Fruit fly (Drosophila melanogaster): ENCODE results near the gene CG32204.
A peak's percentile ranks its signal among the peaks of the same experiment; 100 is the strongest.

The CG32204 gene

DNA sequence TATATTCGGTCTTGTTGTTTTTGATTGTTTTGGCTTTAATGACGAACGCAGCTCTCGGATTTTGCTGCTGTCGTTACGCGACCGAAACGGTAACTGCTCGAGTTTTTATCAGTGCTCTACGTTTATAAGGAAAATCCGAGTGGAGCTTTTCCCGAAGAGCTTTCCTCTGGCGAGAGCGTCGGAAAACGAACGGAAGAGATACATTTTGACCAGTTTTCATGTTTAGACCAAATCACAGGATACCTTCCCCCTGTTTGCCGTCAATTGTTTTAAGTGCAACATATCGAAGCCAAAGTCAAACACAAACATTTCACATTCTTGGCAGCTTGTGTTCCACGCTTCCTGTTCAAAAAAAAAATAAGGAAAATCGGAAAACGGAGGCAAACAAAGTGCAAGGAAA, at the start of gene CG32204:
TSS of gene CG32204 (minus strand) at position 101 of the 400 bp plus-strand sequence.
- TF ChIP-seq noc (tag; optimal IDR thresholded peaks at IDR 0.05): no peak

DNA sequence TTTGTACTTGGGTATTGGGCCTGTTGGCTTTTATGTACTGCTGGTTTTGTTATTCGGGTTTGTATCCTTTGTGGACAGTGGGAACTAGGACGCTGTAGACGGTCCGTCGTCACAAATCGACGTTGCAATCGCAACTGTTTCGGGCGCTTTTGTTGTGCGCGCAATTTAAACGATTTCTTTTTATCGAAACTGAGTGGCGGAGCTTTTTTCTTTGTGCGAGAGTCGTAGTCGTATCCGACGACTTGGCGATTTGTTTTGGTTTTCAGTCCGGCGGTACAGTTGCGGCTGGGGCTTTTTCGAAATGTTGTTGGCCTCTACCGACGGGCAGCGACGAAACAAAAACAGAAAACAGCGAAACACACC, 49.8 kb upstream of the CG32204 start:
- no peak for TF ChIP-seq noc (tag; optimal IDR thresholded peaks at IDR 0.05)

DNA sequence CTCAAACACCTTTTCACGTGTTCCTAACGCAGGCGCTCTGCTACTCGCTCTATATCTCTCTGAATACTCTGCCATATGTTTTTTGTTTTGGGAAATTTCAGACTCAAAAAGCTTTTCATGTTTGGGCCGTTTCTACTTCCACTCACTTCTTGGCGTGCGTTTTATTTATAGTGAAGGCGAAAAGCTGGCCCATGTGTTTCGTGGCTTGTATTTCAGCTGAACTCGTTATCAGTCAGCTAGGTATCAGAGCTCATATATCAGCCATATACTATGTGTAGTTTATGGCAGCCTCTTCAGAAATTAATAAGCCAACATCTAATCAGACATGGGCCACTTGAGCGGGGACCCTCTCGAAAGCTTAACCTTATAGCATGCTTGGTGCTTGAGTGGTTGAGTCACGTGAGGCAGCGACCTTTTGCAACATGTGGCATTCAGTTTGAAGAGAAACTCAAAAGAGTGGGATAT, 48.7 kb upstream of the CG32204 start:
- peak; percentile 91 for TF ChIP-seq noc (tag; optimal IDR thresholded peaks at IDR 0.05)

DNA sequence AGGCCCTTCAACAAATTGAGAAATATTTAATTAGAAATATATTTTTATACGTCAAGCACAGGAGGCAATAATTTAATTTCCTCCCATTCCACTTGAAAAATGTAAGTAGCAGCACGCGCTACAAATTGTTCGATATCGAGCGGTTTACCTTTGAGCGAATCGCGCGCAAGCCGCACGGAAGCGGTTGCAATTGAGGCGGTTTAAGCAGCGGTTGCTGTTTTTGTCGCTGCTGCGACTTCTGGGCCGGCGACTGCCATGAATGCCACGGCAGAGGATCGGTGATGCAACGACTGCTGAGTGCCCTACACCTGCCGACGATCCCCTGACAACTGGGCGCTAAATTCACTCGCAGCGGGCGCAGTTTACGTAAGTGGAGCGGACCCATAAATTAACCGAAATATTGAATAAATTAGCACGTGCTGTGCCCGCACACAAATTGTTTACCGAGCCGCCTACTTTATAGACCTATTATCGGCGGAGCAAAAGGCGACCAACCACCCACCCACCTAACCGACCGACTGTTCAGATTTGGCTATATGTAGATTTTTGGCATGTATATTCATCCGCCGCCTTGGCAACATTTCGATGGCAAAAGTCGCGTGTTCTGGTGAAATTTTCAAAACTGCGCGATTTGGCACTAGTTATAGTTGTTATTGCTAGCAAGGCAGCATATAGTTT, 47.9 kb upstream of the CG32204 start:
- no peak for TF ChIP-seq noc (tag; optimal IDR thresholded peaks at IDR 0.05)

DNA sequence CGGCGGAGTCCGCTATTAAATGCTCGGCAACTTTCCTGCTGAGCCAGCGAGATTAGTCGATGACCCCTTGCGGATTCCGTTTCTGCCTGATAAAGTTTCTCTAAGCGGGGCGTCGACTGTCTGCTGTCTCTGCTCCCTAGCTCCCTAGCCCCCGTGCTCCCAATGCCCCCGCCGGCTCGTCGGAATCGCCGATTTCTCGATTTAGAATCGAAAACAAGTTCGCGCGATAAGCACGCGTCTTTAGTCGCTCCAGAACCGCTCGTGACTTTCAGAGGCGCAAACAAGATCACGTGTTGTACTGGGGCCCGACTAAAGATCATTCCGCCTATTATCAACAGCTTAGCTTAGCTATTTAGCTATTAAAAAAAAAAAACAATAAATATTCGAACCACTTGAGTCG, 47.0 kb upstream of the CG32204 start:
- TF ChIP-seq noc (tag; optimal IDR thresholded peaks at IDR 0.05): peak; percentile 64

DNA sequence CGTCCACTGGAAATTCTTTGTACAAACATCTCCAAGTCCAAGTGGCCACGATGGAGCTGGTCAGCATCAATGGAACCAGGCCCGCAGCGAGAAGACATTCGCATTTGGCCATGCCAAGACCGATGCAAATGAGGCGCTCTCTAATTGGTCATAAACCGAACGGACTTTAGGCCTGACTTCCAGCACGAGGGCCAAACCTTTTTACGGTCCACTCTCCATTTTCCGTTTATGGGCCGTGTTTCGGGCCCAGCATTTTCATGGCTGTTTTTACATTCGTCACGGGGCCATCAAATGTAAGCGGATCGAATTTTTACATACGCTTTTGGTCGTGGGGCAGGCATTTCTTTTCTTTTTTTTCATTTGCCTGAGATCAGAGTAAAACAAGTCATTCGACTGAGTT, 43.8 kb upstream of the CG32204 start, which contains the start of gene CG34256:
TSS of gene CG34256 (minus strand) at position 205 of the 400 bp plus-strand sequence.
- no peak for TF ChIP-seq noc (tag; optimal IDR thresholded peaks at IDR 0.05)

DNA sequence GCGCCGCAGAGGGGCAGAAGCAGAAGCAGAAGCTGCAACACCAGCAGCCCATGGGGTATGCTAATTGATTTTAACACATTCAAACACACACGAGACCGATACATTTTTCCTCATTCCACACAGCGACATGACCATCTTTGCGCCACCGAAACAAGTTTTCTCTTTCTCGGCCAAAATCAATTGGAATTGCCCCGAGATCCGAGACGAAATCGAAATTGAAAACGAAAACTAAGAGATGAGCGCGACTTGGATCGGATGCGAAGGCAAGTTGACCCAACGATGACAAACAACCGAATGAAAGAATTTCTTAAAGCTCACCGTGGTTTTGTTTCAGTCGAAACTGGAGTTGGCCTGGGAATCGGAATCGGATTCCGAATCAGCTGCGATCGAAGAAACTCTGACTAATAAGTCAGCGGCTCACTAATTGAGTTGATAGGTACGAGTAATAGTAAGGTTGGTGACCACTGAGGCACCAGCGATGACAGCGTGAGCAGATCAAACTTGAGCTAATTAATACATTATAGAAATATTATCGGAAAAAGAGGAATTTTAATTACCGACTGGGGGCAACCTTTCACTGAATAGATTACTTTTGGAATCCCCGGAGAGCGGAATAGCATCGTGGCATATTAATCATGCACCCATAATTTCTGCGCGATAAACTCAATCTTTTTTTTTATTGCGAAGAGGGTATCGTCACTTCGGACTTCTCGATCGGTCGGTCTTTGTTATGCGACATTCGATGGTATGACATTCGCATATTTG, 42.4 kb upstream of the CG32204 start, which contains the start of gene CG11619:
TSS of gene CG11619 (minus strand) at position 269 of the 765 bp plus-strand sequence.
- peak; percentile 38 for TF ChIP-seq noc (tag; optimal IDR thresholded peaks at IDR 0.05)

DNA sequence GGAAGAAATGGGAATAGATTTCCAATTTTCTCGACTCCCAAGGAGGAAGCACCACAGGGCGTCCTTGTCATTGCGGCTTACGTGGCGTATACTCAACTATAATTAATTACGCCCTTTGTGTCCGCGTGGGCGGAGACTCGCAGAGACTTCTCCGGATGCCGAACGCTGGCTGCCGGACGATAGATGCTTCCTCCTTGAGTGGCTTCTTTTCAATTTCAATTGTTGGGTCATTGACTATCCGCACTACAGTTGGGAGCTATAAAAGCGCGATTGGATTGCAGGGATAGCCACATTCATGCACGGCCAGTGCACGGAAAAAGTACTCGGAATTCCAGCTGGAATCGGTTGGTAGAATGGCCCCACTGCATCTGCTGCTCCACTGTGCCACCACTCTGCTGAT, 38.8 kb upstream of the CG32204 start, which contains the start of gene CG14075:
TSS of gene CG14075 (plus strand) at position 301 of the 400 bp plus-strand sequence.
- no peak for TF ChIP-seq noc (tag; optimal IDR thresholded peaks at IDR 0.05)

DNA sequence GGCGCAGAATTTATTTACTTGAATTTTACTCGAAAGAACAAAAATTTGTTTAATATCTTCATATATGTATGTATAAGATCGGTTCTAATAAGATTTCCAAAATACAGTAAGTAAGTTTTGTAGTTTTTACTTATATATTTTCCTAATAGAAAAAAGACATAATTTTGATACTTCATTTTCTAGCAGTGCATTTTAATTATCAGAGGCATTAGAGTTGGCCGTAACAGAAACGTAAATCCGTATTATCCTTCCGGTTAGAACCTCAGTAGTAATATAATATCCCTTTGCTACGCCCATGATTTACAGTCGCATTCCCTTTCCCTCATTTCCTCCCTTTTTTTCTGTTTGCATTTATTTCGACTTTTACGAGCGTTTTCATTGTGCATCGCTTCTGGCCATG, 30.9 kb upstream of the CG32204 start:
- no peak for TF ChIP-seq noc (tag; optimal IDR thresholded peaks at IDR 0.05)

DNA sequence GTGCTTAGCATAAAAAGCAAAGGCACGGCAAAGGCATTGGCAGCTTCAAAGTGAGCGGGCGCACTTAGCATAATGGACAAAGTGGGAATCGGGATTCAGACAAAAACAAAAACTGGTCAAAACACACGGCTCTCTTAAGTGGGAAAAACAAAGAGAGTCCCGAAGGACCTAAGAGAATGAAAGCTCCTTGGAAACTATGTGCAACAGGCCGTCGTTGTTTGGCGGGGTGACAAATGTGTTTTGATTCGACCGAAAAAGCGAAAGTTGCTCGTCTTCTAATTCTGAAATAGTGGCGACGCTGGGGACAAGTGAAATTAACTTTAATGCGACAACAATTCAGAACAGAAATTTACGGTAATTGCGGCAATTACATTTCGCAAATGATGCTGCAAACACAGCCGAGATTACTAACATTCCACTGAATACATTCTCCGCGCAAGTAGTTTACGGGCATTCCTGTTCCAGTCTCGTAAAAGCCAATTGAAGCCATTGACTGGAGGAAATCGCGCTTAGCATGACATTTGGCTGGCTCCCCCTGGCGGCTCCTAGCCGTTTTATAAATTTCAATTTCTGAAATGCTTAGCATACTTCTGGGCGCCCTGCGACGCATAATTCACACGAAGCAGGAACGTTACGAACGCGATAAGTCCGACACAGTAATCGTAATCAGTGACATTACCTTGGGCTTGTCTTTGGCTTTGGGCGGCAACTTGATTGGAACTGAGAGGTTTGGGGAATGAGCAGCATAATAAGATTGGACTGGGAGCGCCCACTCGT, 22.5 kb upstream of the CG32204 start:
- no peak for TF ChIP-seq noc (tag; optimal IDR thresholded peaks at IDR 0.05)

DNA sequence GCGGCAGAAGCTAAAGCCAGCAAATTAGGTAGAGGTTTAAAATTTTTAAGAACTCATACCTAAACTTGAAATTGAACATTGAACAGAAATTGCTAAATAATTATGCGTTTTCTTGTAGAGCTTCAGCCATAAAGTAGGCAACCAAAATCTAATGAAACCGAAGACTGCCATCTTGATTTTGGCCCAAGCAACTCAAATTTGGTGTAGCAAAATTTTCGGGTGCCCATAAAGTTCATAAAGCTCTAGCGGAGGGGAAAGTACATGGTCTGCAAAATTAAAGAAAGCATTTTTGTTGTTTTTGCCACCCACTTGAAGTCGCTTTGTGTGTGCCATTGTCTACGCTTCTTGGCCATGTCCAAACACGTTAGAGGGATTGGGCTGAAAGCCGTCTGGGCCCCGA, 11.2 kb upstream of the CG32204 start:
- TF ChIP-seq noc (tag; optimal IDR thresholded peaks at IDR 0.05): no peak

DNA sequence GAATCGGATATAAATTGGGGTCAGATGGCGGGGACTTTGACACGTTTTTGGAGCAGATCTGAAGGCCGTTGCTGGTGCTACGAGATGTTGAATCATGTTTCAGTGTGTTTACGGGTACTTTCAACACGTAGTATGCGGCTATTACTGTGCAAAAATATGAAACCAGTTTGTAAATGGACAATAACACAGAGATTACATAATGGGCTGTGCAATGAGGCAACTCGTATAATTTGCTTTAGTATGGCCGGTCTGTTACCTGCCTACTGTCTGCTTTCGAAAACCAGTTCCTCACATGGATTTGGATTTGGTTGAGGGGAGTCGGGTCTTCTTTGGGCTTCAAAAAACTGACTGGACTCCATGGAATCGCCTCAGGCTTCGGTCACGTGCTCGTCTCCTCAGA, 6.6 kb upstream of the CG32204 start:
- TF ChIP-seq noc (tag; optimal IDR thresholded peaks at IDR 0.05): no peak

DNA sequence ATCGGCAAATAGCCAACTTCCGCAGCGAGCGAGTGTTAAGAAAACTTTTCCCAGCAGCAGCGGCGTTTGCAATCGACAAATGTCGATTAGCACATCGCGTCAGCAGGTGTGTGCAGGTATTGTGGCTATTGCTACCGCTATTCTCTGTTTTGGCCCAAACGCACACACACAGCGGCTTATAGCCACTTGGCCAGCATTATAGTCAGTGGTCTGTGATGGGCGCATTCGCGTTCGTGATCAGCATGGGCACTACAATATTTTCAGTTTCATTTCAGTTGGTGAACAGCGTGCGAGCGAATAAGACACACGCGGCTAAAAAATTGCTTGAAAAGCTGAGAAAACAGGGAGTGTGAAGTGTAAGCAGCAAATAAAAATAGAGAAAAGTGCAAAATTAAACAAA, 4.5 kb upstream of the CG32204 start, which contains the start of gene CG6836:
TSS of gene CG6836 (plus strand) at position 271 of the 400 bp plus-strand sequence.
- no peak for TF ChIP-seq noc (tag; optimal IDR thresholded peaks at IDR 0.05)

DNA sequence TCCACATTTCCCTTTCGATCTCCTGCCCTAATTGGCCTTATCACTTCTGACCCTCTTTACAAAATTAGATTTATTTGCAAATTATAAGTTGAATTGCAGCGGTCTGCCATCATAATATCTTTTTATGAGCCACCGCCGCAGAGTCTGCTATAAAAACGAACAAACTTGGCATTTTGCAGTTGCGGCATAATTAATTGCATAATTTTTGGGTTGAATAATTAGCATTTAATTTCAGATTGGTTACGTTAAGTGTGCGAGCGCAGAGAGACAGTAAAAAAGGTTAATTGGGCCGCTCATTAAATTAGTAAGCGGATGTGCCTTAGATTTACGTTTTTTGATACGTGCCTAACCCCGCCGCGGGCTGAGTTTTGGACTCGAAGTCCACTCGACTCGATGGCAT, 3.3 kb upstream of the CG32204 start:
- no peak for TF ChIP-seq noc (tag; optimal IDR thresholded peaks at IDR 0.05)

DNA sequence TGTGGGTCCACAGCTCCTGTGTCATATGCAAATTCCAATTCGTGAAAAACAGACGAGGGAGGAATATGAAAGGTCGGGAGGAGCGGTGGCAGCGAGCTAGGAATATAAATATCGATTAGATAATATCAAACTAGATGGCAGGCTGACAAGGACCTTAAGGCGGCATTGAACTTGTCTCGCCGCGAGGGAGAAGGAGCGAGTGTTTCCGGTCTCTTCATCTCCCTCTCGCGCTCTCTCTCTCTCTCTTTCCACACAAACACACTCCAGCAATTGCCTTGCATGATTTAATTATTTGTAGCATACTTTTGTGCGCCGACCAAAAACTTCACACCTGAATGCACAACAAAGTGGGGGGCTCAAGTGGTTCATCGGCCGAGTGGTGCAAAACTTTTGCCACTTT, 1.1 kb upstream of the CG32204 start:
- no peak for TF ChIP-seq noc (tag; optimal IDR thresholded peaks at IDR 0.05)

DNA sequence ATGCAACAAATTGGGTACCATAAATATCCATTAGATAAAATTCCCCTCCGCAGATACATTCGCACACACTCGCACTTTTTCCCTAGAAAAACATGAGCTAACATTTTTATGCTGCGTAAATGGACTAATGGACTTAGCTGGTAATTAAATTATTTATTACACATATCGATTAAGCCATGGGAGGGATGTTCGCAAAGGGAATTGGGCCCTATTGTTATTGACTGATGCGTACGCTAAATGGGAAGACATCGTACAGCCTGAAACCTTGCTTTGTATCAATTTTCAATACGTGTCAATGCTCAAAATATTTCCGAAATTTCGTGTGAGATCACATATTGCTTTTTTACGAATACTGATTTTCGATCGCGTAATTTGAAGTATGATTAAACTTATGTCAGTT, 21.0 kb downstream of the CG32204 start, which contains the start of gene CG43049:
TSS of gene CG43049 (plus strand) at position 301 of the 400 bp plus-strand sequence.
- TF ChIP-seq noc (tag; optimal IDR thresholded peaks at IDR 0.05): no peak
